Worm (Caenorhabditis elegans): ENCODE data around the gene acp-4.

DNA sequence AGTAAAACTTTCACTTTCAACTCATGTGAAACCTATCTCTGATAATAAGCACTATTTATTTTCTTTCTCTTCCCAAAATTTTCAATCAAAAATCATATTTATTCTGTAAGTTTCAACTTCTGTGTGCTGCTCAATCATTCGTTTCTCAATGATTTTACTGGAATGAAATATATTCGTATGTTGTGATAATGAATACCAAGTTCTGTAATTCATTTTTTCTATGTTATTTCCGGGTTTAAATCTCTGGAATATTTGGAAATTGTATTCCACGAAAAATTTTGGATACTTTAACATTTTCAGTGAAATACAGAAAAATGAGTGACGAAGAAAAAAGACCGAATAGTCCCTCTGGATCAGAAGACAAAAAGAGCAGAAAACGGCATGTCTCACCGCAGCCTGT is 32.9 kb upstream of the acp-4 start, which contains the start of gene M05D6.2:
- TF ChIP-seq lin-39 (tag; optimal IDR thresholded peaks at IDR 0.05) = no peak
- TF ChIP-seq hmg-1.1 (GFP tag; IDR thresholded peaks at IDR 0.05) = no peak
- no peak for TF ChIP-seq pqm-1 (tag; optimal IDR thresholded peaks at IDR 0.05)
- no peak for TF ChIP-seq fkh-10 (GFP tag; optimal IDR thresholded peaks at IDR 0.05)
